Comparison of ENCODE assay signal across 1 fruit fly cellular context in the genomic region with DNA sequence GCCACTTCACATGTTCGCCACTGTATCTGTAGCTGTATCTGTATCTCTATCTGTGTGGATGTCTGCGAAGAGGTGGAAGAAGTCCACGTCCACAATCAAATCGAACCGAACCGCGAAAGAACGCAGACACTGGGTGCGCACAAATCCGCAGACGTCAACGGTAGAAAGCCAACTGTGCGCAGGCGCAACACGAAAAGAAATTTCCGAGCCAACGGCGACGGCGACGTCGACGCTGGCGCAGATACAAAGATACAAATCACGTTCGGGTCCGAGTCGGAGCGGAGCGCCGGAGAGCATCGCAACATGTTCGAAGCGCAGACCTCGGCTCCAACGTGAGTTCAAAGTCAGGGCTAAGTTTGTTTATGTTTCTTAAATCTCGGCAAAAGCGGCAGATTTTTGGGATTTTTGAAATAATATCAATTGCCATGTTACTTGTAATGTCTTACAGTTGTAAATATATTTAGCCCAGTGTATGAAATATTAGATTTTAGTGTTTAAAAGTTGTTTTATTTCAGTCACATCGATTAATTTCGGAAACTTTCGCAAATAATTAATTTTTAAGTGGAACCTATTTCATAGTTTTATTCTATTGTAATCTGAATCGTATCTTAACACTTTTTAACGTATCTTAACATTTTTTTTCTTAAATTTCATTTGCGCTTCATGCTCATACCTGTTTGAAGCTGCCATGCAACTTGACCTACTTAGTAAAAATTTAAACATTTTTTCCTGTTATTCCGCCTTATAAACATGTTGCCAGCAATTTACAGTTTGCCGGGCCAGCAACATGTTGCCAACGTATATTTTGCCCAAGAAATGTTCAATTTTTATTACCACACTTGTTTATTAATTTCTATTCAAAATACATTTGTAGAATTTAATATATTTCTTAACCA.
TF ChIP-seq lines count a peak whose summit lies in the region.

TSS of gene ich (minus strand) at position 178 of the 896 bp plus-strand sequence.

TF ChIP-seq in whole organism, embryonic, 481 proteins besides CTCF, POLR2A, EP300 and RAD21 (continued from another document):
- TF ChIP-seq twi (tag; optimal IDR thresholded peaks at IDR 0.05; lab: Kevin White, UChicago) (no peak), crp (GFP tag; optimal IDR thresholded peaks at IDR 0.05; lab: Kevin White, UChicago) (no peak), C15 (GFP tag; IDR thresholded peaks at IDR 0.05; lab: Robert Waterston, UW) (no peak), CG6791 (GFP tag; IDR thresholded peaks at IDR 0.05; lab: Robert Waterston, UW; ENCODE audit: partially characterized antibody) (0 out of 3 replicates have a peak, but pooled peaks have one; percentile 26), Jarid2 (GFP tag; optimal IDR thresholded peaks at IDR 0.05; lab: Kevin White, UChicago) (peak; percentile 87), Sry-β (GFP tag; optimal IDR thresholded peaks at IDR 0.05; lab: Kevin White, UChicago) (no peak), otp (GFP tag; IDR thresholded peaks at IDR 0.05; lab: Robert Waterston, UW) (peak; percentile 33; the same call in 1 of the 3 replicates), Poxn (GFP tag; IDR thresholded peaks at IDR 0.05; lab: Robert Waterston, UW) (no peak), tll (GFP tag; optimal IDR thresholded peaks at IDR 0.05; lab: Kevin White, UChicago) (peak in 1 of 2 experiments; percentile 48), ken (GFP tag; IDR thresholded peaks at IDR 0.05; lab: Robert Waterston, UW) (0 out of 3 replicates have a peak, but pooled peaks have one; percentile 6), CG15073 (GFP tag; optimal IDR thresholded peaks at IDR 0.05; lab: Kevin White, UChicago) (no peak), ewg (GFP tag; optimal IDR thresholded peaks at IDR 0.05; lab: Kevin White, UChicago) (peak; percentile 34), CG5180 (GFP tag; optimal IDR thresholded peaks at IDR 0.05; lab: Kevin White, UChicago) (peak; percentile 98), br (optimal IDR thresholded peaks at IDR 0.05; lab: Kevin White, UChicago) (no peak), cg (GFP tag; optimal IDR thresholded peaks at IDR 0.05; lab: Kevin White, UChicago) (peak; percentile 57), pros (GFP tag; optimal IDR thresholded peaks at IDR 0.05; lab: Kevin White, UChicago) (peak; percentile 70), CG8924 (tag; optimal IDR thresholded peaks at IDR 0.05; lab: Kevin White, UChicago) (peak; percentile 22), CG10462 (GFP tag; optimal IDR thresholded peaks at IDR 0.05; lab: Kevin White, UChicago) (no peak), ac (GFP tag; optimal IDR thresholded peaks at IDR 0.05; lab: Kevin White, UChicago) (peak; percentile 6), CG8765 (GFP tag; IDR thresholded peaks at IDR 0.05; lab: Robert Waterston, UW) (peak; percentile 48; the same call in 1 of the 2 replicates), HLHmδ (GFP tag; optimal IDR thresholded peaks at IDR 0.05; lab: Kevin White, UChicago) (peak; percentile 43), zfh1 (GFP tag; IDR thresholded peaks at IDR 0.05; lab: Robert Waterston, UW) (0 out of 3 replicates have a peak, but pooled peaks have one; percentile 5), chinmo (GFP tag; IDR thresholded peaks at IDR 0.05; lab: Robert Waterston, UW; ENCODE audit: partially characterized antibody) (0 out of 4 replicates have a peak, but pooled peaks have one; percentile 40), mirr (GFP tag; optimal IDR thresholded peaks at IDR 0.05; lab: Kevin White, UChicago) (no peak)
